Fruit fly (Drosophila melanogaster) whole organism, adult: ENCODE measurements around the gene Rhau.

ENCODE experiments used
- CG1620 ChIP-seq: fragments of 200-800 bp; sonication (Bioruptor generic); optimal IDR thresholded peaks from 2 replicates; lab custom pipeline; 2016; ENCODE audit warnings: missing biosample characterization, missing genetic modification characterization
- CG33017 ChIP-seq: fragments of 200-800 bp; sonication (Bioruptor generic); optimal IDR thresholded peaks from 2 replicates; lab custom pipeline; 2018; ENCODE audit warnings: missing biosample characterization, mild to moderate bottlenecking, missing genetic modification characterization, moderate library complexity
- CG7045 ChIP-seq: fragments of 200-800 bp; sonication (Bioruptor generic); optimal IDR thresholded peaks from 2 replicates; lab custom pipeline; 2017; ENCODE audit warnings: missing biosample characterization, mild to moderate bottlenecking, missing genetic modification characterization
- Hr96 ChIP-seq: fragments of 200-800 bp; sonication (Bioruptor generic); optimal IDR thresholded peaks from 2 replicates; lab custom pipeline; 2016; ENCODE audit warnings: missing biosample characterization, missing genetic modification characterization
- bab1 ChIP-seq: fragments of 200-800 bp; sonication (Bioruptor generic); optimal IDR thresholded peaks from 3 replicates; lab custom pipeline; 2019; ENCODE audit warnings: missing biosample characterization, mild to moderate bottlenecking, missing genetic modification characterization, moderate library complexity
- kay ChIP-seq: fragments of 200-800 bp; sonication (Bioruptor generic); peaks from one replicate; lab custom pipeline; 2016; ENCODE audit warnings: missing biosample characterization, missing genetic modification characterization, borderline replicate concordance
- ovo ChIP-seq: fragments of 200-800 bp; sonication (Bioruptor generic); optimal IDR thresholded peaks from 2 replicates; lab custom pipeline; 2016; ENCODE audit warnings: missing biosample characterization, missing genetic modification characterization
- tj ChIP-seq: fragments of 200-800 bp; sonication (Bioruptor generic); optimal IDR thresholded peaks from 3 replicates; lab custom pipeline; 2017; ENCODE audit warnings: missing biosample characterization, mild to moderate bottlenecking, missing genetic modification characterization, moderate library complexity

DNA sequence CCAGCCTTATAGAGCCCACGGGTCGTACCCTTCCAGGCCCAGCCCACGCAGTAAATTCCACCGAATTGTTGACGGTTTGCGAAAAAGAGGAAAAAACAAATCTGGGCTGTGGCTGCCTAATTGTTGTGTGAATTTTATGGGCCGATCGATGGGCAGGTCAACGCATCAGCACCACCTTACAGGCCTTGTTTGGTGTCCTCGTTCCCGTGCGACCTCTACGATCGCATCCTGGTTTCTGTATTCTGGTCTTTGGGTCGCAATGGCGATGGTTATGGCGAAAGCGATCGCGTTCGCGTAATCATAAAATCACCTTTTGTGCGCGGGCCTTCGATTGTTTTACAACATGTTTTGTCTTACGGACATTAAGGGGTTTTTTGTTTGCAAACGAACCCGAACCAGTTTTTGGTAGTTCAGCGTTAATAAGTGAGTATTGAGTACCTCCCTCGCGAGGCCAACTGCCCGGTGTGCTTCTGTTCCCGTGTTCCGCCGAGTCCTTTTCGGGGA, 10.8 kb upstream of the Rhau start:
- TF ChIP-seq ovo (GFP tag; lab: Kevin White, UChicago): no peak
- no peak for TF ChIP-seq bab1 (GFP tag; lab: Kevin White, UChicago)
- TF ChIP-seq CG1620 (GFP tag; lab: Kevin White, UChicago): no peak
- TF ChIP-seq kay (GFP tag; lab: Kevin White, UChicago): no peak
- no peak for TF ChIP-seq CG33017
- no peak for TF ChIP-seq Hr96
- no peak for TF ChIP-seq CG7045 (GFP tag; lab: Kevin White, UChicago)
- no peak for TF ChIP-seq tj (GFP tag; lab: Kevin White, UChicago)
